Worm (Caenorhabditis elegans) whole organism, midembryonic: Measurements from ENCODE around the gene aptf-1.

ENCODE experiments used
- cog-1 ChIP-seq: sonication (generic microtip); optimal IDR thresholded peaks from 2 replicates; lab custom pipeline; 2016; ENCODE audit warnings: missing genetic modification characterization, missing compliant biosample characterization
- flt-1 ChIP-seq: fragments of 200-800 bp; sonication (Bioruptor generic); IDR thresholded peaks from 2 replicates; pipeline ENCODE4 v1.3.6; 2022; ENCODE audit warnings: missing genetic modification characterization, missing compliant biosample characterization
- klf-2 ChIP-seq: fragments of 200-800 bp; sonication (Bioruptor generic); conservative IDR thresholded peaks from 2 replicates; pipeline ENCODE4 v1.3.6; 2022; ENCODE audit warnings: missing genetic modification reagents, missing genetic modification characterization, missing compliant biosample characterization
- ztf-23 ChIP-seq: fragments of 200-800 bp; sonication (Bioruptor generic); IDR thresholded peaks from 2 replicates; pipeline ENCODE4 v1.3.6; 2022; ENCODE audit warnings: missing genetic modification reagents, missing genetic modification characterization, missing compliant biosample characterization
- ztf-29 ChIP-seq: fragments of 200-800 bp; sonication (Bioruptor generic); IDR thresholded peaks from 2 replicates; pipeline ENCODE4 v1.3.6; 2022; ENCODE audit warnings: missing genetic modification reagents, missing genetic modification characterization, missing compliant biosample characterization

ce11 chrII:6493139-6493538, 38.4 kb downstream of the aptf-1 start:
- TF ChIP-seq ztf-23 (GFP tag; lab: Robert Waterston, UW) = no peak
- TF ChIP-seq klf-2 (GFP tag; lab: Robert Waterston, UW) = no peak
- TF ChIP-seq ztf-29 (GFP tag; lab: Robert Waterston, UW) = no peak
- no peak for TF ChIP-seq flt-1 (GFP tag; lab: Robert Waterston, UW)
- no peak for TF ChIP-seq cog-1 (tag; lab: Kevin White, UChicago)
